Worm (Caenorhabditis elegans): ENCODE data around the gene snpn-1.
A peak's percentile ranks its signal among the peaks of the same experiment; 100 is the strongest.

Gene snpn-1

DNA sequence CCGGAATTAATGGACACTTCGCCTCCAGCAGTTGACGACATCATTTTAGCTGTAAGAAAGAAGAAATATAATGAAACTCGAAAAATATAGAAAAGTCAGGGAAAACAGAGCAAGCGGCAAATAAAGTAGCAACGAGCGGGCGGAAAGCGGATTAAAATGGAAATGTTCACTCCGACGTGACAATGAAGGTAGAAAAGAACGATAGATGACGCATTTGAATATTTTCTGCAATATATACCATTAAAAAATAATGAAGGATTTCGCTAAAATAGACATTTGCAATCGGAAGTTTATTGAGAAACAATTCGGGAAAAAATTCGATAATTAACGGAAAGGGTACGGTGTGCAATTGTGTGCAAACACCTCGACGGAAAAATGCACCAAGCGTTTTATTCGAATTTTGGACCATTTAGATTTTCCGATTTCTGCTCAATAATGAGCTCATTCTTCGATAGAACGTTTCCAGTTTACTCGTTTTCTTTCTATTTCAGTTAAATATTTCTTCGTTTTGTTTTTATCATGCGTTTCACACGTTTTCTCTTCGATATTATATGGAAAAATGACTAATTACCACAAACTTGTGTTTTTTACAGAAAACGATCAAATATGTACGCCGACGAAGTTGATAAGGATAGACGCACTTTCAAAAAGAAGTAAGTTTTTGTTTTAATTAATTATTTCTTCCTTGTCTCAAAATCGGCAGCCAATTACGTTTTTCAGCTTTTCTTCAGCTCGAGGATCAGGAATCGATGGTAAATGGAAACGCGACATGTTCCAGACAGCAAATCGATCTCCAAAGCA lies at the start of gene snpn-1, which contains the start of gene C02B10.4:
snpn-1 (minus strand) TSS at position 51 of the 801 bp plus-strand sequence.
C02B10.4 (plus strand) TSS at position 594 of the 801 bp plus-strand sequence.
- TF ChIP-seq nhr-23 (tag; optimal IDR thresholded peaks at IDR 0.05) (no peak), ceh-82 (tag; optimal IDR thresholded peaks at IDR 0.05) (no peak), sem-4 (tag; optimal IDR thresholded peaks at IDR 0.05) (peak; percentile 24), nhr-77 (tag; optimal IDR thresholded peaks at IDR 0.05) (no peak), ztf-11 (tag; optimal IDR thresholded peaks at IDR 0.05) (no peak), ZK546.5 (tag; optimal IDR thresholded peaks at IDR 0.05) (no peak), F13H6.1 (tag; optimal IDR thresholded peaks at IDR 0.05) (no peak), nhr-237 (tag; optimal IDR thresholded peaks at IDR 0.05) (no peak), alr-1 (tag; optimal IDR thresholded peaks at IDR 0.05) (no peak), ama-1 (optimal IDR thresholded peaks at IDR 0.05) (no peak), unc-39 (tag; optimal IDR thresholded peaks at IDR 0.05) (no peak), nhr-11 (tag; optimal IDR thresholded peaks at IDR 0.05) (no peak), aly-2 (tag; optimal IDR thresholded peaks at IDR 0.05) (no peak), elt-3 (tag; optimal IDR thresholded peaks at IDR 0.05) (no peak), elt-1 (tag; optimal IDR thresholded peaks at IDR 0.05) (no peak), unc-55 (GFP tag; optimal IDR thresholded peaks at IDR 0.05) (peak; percentile 85), blmp-1 (tag; optimal IDR thresholded peaks at IDR 0.05; ENCODE audit: insufficient read depth) (peak; percentile 19), unc-62 (GFP tag; optimal IDR thresholded peaks at IDR 0.05) (no peak), lin-39 (tag; optimal IDR thresholded peaks at IDR 0.05) (no peak), lsy-2 (tag; optimal IDR thresholded peaks at IDR 0.05) (peak; percentile 96 to 99), snpc-4 (tag; optimal IDR thresholded peaks at IDR 0.05) (no peak), nhr-12 (tag; optimal IDR thresholded peaks at IDR 0.05) (no peak), zag-1 (tag; optimal IDR thresholded peaks at IDR 0.05) (no peak), nhr-21 (tag; optimal IDR thresholded peaks at IDR 0.05) (no peak), lin-11 (tag; optimal IDR thresholded peaks at IDR 0.05) (no peak), nhr-10 (tag; optimal IDR thresholded peaks at IDR 0.05) (no peak), mdl-1 (tag; optimal IDR thresholded peaks at IDR 0.05) (no peak), mab-5 (tag; optimal IDR thresholded peaks at IDR 0.05) (no peak), sma-3 (GFP tag; optimal IDR thresholded peaks at IDR 0.05) (no peak), C34F6.9 (tag; optimal IDR thresholded peaks at IDR 0.05) (peak; percentile 75), nhr-129 (tag; optimal IDR thresholded peaks at IDR 0.05) (peak; percentile 56), skn-1 (tag; optimal IDR thresholded peaks at IDR 0.05) (no peak), Y55F3AM.14 (GFP tag; optimal IDR thresholded peaks at IDR 0.05) (no peak), ceh-16 (tag; optimal IDR thresholded peaks at IDR 0.05) (no peak), nhr-25 (tag; optimal IDR thresholded peaks at IDR 0.05) (peak; percentile 23), egl-27 (tag; optimal IDR thresholded peaks at IDR 0.05) (no peak), fos-1 (tag; optimal IDR thresholded peaks at IDR 0.05) (peak; percentile 13), crh-2 (tag; optimal IDR thresholded peaks at IDR 0.05) (peak; percentile 54), R02D3.7 (tag; optimal IDR thresholded peaks at IDR 0.05) (no peak), peb-1 (tag; optimal IDR thresholded peaks at IDR 0.05) (no peak), lin-13 (GFP tag; optimal IDR thresholded peaks at IDR 0.05) (no peak), nhr-6 (tag; optimal IDR thresholded peaks at IDR 0.05) (no peak), ztf-1 (GFP tag; conservative IDR thresholded peaks at IDR 0.05) (no peak), sma-9 (GFP tag; optimal IDR thresholded peaks at IDR 0.05) (peak; percentile 37), sma-9 (tag; optimal IDR thresholded peaks at IDR 0.05) (no peak), gmeb-1 (tag; optimal IDR thresholded peaks at IDR 0.05) (peak; percentile 15), dmd-4 (tag; optimal IDR thresholded peaks at IDR 0.05) (no peak), ztf-4 (tag; optimal IDR thresholded peaks at IDR 0.05) (no peak), mbf-1 (tag; optimal IDR thresholded peaks at IDR 0.05) (no peak)
